Fruit fly (Drosophila melanogaster): Measurements from ENCODE around the gene CG2493.

CG2493 gene

DNA sequence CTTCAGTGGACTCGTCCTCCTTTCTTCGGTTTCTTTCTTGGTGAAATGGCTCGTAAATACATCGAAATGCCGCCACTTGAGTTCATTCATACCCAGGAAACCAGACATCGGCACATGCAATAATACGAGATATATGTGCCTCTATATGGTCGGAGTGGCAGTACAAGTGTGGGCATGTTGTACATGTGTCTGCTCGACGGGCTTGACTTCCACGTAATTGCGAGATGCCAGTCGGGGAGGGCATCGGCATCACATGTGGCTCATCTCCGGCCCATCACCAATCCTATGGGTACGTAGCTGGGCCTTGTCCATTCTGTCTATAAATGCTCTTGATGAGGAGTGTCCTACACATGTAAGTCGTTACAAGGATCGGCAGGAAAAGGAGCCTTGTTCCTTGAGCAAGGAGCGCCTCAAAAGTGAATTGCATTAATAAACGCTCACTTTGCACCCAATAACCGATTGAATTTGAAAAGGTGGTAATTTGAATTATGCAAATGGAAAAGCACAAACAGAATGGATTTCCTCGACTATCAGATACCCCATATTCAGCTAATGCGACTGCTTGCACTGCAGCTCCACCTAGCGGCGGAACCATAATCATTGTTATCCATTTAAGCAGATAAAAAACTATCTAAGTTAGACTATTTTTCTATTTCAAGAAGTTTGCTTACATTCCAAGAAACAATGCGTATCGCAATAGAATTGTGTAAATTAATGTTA, 18.1 kb upstream of the CG2493 start:
- TF ChIP-seq cnc (optimal IDR thresholded peaks at IDR 0.05) (no peak), CG5204 (GFP tag; optimal IDR thresholded peaks at IDR 0.05) (no peak), Hr96 (GFP tag; optimal IDR thresholded peaks at IDR 0.05) (no peak), CG7045 (GFP tag; optimal IDR thresholded peaks at IDR 0.05) (no peak), Clk (GFP tag; optimal IDR thresholded peaks at IDR 0.05) (no peak), Mnt (GFP tag; optimal IDR thresholded peaks at IDR 0.05) (no peak), pad (GFP tag; optimal IDR thresholded peaks at IDR 0.05) (no peak), CG14711 (tag; optimal IDR thresholded peaks at IDR 0.05) (no peak), CG7101 (tag; optimal IDR thresholded peaks at IDR 0.05) (no peak)

DNA sequence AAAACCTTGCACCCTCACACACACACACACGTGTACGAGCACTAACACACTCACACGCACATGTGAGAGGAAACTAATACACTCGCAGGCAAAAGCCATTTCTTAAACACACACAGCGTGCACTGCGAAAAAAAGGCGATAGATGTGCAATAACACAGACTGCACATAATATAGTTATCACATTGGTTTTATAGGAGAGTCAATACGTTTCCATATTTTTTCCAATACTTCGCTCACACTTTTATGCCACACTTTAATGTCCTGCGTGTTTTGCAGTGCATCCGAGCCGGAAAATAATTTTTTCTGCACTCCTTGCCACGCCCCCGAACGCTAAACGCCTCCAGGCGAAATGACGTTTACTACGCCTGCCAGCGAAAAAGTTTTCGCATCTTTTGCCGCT, 16.4 kb upstream of the CG2493 start:
- TF ChIP-seq toe (GFP tag; optimal IDR thresholded peaks at IDR 0.05) (no peak), cnc (optimal IDR thresholded peaks at IDR 0.05) (no peak), tj (GFP tag; optimal IDR thresholded peaks at IDR 0.05) (no peak), kay (GFP tag; ENCODE audit: borderline replicate concordance) (no peak), Clk (GFP tag; optimal IDR thresholded peaks at IDR 0.05) (no peak), CG14711 (tag; optimal IDR thresholded peaks at IDR 0.05) (no peak), ovo (GFP tag; optimal IDR thresholded peaks at IDR 0.05) (no peak), CG1620 (GFP tag; optimal IDR thresholded peaks at IDR 0.05) (no peak), bab1 (GFP tag; optimal IDR thresholded peaks at IDR 0.05) (no peak), Mnt (GFP tag; optimal IDR thresholded peaks at IDR 0.05) (no peak), Crg-1 (GFP tag; optimal IDR thresholded peaks at IDR 0.05) (no peak), CG5204 (GFP tag; optimal IDR thresholded peaks at IDR 0.05) (no peak), CG7045 (GFP tag; optimal IDR thresholded peaks at IDR 0.05) (no peak)

DNA sequence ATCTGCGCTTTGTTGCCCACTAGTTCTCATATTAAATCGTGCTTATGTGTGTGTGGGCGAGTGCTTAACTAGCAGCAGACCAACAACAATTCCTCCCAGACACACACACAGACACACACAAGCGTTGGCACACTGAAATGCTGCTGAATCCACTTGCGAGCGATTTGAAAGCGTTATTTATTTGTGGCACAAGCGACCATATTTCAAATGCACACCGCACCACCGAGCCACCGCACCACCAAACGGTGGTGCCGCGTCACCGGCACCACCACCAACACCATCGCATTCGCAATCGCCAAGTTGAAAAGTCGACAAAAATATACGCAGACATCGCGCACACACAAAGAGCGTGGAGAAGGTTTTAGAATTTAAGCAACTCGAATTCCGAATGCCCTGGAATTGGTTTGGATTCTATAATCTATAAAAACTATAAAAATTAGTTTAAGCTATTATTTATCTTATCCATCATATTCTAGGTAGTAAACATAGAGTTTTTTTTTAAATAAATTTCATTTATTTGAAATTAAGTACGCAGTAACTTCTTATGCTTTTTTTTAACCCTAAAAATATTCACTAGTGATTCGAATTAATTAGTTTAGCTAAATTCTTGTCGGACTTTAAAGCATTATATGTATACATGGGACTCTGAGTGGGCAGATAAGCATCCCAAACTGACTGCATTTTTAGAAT, 15.4 kb upstream of the CG2493 start:
- TF ChIP-seq CG12768 (GFP tag; optimal IDR thresholded peaks at IDR 0.05) (no peak), cic (GFP tag; optimal IDR thresholded peaks at IDR 0.05) (no peak), toe (GFP tag; optimal IDR thresholded peaks at IDR 0.05) (no peak), CG5204 (GFP tag; optimal IDR thresholded peaks at IDR 0.05) (no peak), kay (GFP tag; ENCODE audit: borderline replicate concordance) (no peak), Mnt (GFP tag; optimal IDR thresholded peaks at IDR 0.05) (no peak), cnc (optimal IDR thresholded peaks at IDR 0.05) (no peak)

DNA sequence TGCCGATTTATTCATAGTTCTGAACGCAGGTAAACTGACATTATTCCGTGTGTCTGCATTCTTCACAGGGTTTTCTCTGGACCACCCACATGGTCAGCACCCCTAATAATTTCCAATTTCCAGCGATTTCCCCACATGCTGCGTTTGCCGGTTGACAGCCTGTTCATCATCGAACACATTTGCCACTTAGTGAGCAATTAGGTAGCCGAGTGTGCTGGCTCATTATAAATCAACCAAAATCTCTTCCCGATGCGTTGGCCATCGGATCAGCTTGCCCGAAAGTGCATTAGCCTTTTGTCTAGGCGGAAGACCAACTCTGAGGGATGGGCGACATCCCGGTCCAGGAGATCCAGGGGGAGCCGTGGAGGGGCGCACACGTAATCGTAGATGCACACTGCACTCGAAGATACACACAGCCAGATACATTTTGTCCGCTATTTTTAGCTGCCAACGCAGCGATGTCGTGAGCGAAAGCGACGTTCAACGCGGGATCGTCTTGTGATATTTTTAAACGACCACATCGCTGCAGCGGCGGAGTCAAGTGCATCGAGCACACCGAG, 13.6 kb upstream of the CG2493 start:
- TF ChIP-seq CG5204 (GFP tag; optimal IDR thresholded peaks at IDR 0.05), result no peak
- TF ChIP-seq cnc (optimal IDR thresholded peaks at IDR 0.05), result no peak
- no peak for TF ChIP-seq Hr96 (GFP tag; optimal IDR thresholded peaks at IDR 0.05)
- TF ChIP-seq ovo (GFP tag; optimal IDR thresholded peaks at IDR 0.05), result no peak
- no peak for TF ChIP-seq cic (GFP tag; optimal IDR thresholded peaks at IDR 0.05)
- TF ChIP-seq toe (GFP tag; optimal IDR thresholded peaks at IDR 0.05), result no peak
- no peak for TF ChIP-seq Mnt (GFP tag; optimal IDR thresholded peaks at IDR 0.05)
- no peak for TF ChIP-seq CG1620 (GFP tag; optimal IDR thresholded peaks at IDR 0.05)
- no peak for TF ChIP-seq bab1 (GFP tag; optimal IDR thresholded peaks at IDR 0.05)
- TF ChIP-seq CG14711 (tag; optimal IDR thresholded peaks at IDR 0.05), result no peak
- no peak for TF ChIP-seq CG33017 (tag; optimal IDR thresholded peaks at IDR 0.05)
- no peak for TF ChIP-seq CG11617 (GFP tag; optimal IDR thresholded peaks at IDR 0.05)

DNA sequence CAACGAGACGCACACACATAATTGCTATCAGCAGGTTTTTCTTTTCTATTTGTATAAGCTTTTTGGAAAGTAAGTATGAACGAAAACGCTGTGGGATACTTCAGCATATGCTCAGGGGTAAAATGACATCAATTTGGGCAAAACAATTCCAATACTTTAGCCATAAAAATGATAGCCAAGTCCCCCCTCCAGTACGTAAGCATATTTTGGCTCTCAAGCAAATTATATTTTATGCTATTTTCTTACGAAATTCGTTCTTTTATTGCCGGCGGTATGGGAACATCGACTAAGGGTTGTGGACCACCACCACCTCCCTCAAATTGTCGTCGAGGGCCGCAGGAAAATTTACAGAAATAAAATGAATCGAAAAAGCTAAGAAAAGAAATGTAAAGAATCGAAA, 10.0 kb upstream of the CG2493 start, which contains the start of gene CG43233:
Gene CG43233, minus strand, starts transcription at position 101 of the 400 bp plus-strand sequence.
- TF ChIP-seq ovo (GFP tag; optimal IDR thresholded peaks at IDR 0.05), result no peak
- no peak for TF ChIP-seq CG11617 (GFP tag; optimal IDR thresholded peaks at IDR 0.05)
- TF ChIP-seq cic (GFP tag; optimal IDR thresholded peaks at IDR 0.05), result no peak
- TF ChIP-seq CG5204 (GFP tag; optimal IDR thresholded peaks at IDR 0.05), result no peak
- TF ChIP-seq kay (GFP tag; ENCODE audit: borderline replicate concordance), result no peak
- TF ChIP-seq tj (GFP tag; optimal IDR thresholded peaks at IDR 0.05), result no peak

DNA sequence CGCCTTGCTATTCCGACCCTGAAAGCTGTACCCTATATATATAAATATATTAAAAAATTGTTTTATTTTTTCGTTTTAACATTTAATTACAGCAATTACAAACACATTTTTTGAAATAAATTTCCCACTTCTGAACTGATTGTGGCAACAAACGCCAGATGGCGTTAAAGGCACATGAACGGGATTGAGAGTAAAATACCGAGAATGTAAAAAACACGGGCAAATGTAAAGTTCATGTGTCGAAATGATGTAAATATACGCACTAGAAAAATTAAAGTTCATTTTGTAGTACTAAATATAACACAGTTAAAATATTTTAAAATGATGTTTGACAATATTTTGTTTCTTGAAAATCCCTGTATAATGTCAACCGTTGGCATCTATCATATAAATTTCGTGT, 1.1 kb upstream of the CG2493 start:
- TF ChIP-seq kay (GFP tag; ENCODE audit: borderline replicate concordance), result no peak
- no peak for TF ChIP-seq CG5204 (GFP tag; optimal IDR thresholded peaks at IDR 0.05)
- no peak for TF ChIP-seq CG11617 (GFP tag; optimal IDR thresholded peaks at IDR 0.05)
- no peak for TF ChIP-seq CG12768 (GFP tag; optimal IDR thresholded peaks at IDR 0.05)
- TF ChIP-seq Hr96 (GFP tag; optimal IDR thresholded peaks at IDR 0.05), result no peak
- TF ChIP-seq cnc (optimal IDR thresholded peaks at IDR 0.05), result no peak
- TF ChIP-seq CG1620 (GFP tag; optimal IDR thresholded peaks at IDR 0.05), result no peak
- no peak for TF ChIP-seq pad (GFP tag; optimal IDR thresholded peaks at IDR 0.05)
- no peak for TF ChIP-seq Crg-1 (GFP tag; optimal IDR thresholded peaks at IDR 0.05)
- no peak for TF ChIP-seq CG14711 (tag; optimal IDR thresholded peaks at IDR 0.05)
- TF ChIP-seq toe (GFP tag; optimal IDR thresholded peaks at IDR 0.05), result no peak
- TF ChIP-seq ovo (GFP tag; optimal IDR thresholded peaks at IDR 0.05), result no peak
- TF ChIP-seq cic (GFP tag; optimal IDR thresholded peaks at IDR 0.05), result no peak
- TF ChIP-seq CG7045 (GFP tag; optimal IDR thresholded peaks at IDR 0.05), result no peak
- no peak for TF ChIP-seq Mnt (GFP tag; optimal IDR thresholded peaks at IDR 0.05)
